Fruit fly (Drosophila melanogaster): ENCODE measurements around the gene CG5968.

CG5968 gene

dm6 chr2L:16549859-16550258, at the start of gene CG5968:
Gene CG5968 (minus strand): TSS chr2L:16549959.
- TF ChIP-seq Dll (optimal IDR thresholded peaks at IDR 0.05) (no peak), EcR (GFP tag; optimal IDR thresholded peaks at IDR 0.05) (no peak), CG8478 (optimal IDR thresholded peaks at IDR 0.05) (no peak), usp (GFP tag; optimal IDR thresholded peaks at IDR 0.05) (no peak), psq (optimal IDR thresholded peaks at IDR 0.05) (no peak), pan (optimal IDR thresholded peaks at IDR 0.05) (no peak)

DNA sequence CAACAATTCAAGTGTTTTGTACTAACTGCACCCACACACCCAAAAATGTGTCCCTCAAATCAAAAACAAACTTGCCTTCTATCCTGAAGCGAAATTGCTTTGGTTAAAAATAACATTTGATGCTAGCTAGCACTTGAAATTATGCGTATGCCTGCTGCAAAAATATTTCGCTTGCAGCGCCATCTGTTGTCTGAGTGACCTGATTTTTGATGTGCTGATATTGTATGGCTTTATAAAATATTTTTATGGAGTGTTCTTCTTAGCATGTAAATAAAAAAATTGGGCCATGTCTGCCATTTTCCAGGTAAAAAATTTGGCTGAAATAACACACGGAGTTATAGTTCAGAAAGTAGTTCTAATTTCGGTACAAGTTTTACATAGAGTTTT, 49.0 kb upstream of the CG5968 start:
- TF ChIP-seq EcR (GFP tag; optimal IDR thresholded peaks at IDR 0.05) (no peak), pan (optimal IDR thresholded peaks at IDR 0.05) (no peak)

dm6 chr2L:16597798-16598737, 48.3 kb upstream of the CG5968 start:
- TF ChIP-seq psq (optimal IDR thresholded peaks at IDR 0.05) (no peak), CG8478 (optimal IDR thresholded peaks at IDR 0.05) (no peak), Dll (optimal IDR thresholded peaks at IDR 0.05) (no peak), pan (optimal IDR thresholded peaks at IDR 0.05) (no peak), EcR (GFP tag; optimal IDR thresholded peaks at IDR 0.05) (no peak), usp (GFP tag; optimal IDR thresholded peaks at IDR 0.05) (no peak)

DNA sequence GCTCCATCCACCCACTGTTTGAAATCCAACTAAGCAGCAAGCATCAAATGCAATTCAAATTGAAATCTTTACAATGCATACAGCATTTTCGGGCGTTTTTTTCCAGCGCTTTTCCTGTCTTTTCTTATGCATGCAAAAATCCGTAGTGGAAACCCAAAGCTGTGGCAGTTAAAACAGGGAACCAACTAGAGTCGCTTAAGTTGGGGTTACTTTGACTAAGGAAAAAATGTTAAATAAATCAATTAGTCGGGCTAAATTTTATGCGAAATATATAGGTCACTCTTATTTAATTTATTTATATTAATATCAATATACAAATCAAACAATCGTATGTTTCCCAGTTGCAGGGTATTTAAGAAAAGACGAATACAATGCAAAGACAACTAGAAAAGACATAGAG, 46.2 kb upstream of the CG5968 start:
- TF ChIP-seq pan (optimal IDR thresholded peaks at IDR 0.05) (no peak), Dll (optimal IDR thresholded peaks at IDR 0.05) (no peak), EcR (GFP tag; optimal IDR thresholded peaks at IDR 0.05) (no peak)

DNA sequence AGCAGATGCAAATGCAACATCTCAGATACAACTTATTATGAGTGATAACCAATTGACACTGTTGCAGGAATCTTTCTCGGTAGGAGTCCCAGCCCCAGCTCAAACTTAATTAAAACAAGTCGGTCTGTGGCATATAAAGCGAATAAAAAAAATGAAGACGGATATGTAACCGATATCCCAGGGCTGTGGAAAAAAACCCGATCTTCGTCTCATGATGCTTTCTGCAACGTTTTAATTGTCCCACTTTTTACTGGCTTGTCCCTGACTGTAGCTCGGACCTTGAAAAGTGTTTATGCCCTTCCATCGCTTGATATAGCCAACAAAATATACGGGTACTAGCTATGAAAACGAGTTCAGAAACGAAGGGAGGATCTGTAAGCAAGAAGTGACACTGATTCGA, 44.9 kb upstream of the CG5968 start:
- no peak for TF ChIP-seq psq (optimal IDR thresholded peaks at IDR 0.05)
- no peak for TF ChIP-seq usp (GFP tag; optimal IDR thresholded peaks at IDR 0.05)
- no peak for TF ChIP-seq Dll (optimal IDR thresholded peaks at IDR 0.05)
- TF ChIP-seq EcR (GFP tag; optimal IDR thresholded peaks at IDR 0.05): no peak
- no peak for TF ChIP-seq pan (optimal IDR thresholded peaks at IDR 0.05)

DNA sequence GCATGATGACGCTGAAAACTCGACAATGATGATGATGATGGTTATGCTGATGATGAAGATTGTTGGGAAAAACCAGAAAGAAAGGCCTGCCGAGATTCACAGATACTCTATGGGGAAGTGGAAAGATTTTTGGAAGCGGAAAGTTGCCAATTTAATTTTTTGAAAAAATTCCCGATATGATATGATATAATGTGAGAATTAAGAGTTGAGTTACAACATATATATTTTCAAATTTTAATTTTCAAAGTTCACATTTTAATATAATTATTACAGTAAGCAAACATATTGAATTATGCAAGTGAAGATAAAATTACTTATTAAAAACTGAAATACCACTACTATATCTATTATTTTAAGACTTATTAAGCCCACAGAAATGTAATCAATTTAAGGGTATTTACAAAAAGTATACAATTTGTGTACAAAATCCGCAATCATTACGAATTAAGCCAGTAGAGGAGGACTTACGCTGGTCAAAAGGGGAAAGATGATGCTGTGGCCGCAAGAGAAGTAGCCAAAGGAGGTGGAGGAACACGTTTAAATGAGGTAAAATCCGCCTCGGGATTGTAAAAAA, 44.2 kb upstream of the CG5968 start:
- no peak for TF ChIP-seq CG8478 (optimal IDR thresholded peaks at IDR 0.05)
- TF ChIP-seq psq (optimal IDR thresholded peaks at IDR 0.05): no peak
- no peak for TF ChIP-seq usp (GFP tag; optimal IDR thresholded peaks at IDR 0.05)
- TF ChIP-seq pan (optimal IDR thresholded peaks at IDR 0.05): no peak
- no peak for TF ChIP-seq EcR (GFP tag; optimal IDR thresholded peaks at IDR 0.05)
- TF ChIP-seq Dll (optimal IDR thresholded peaks at IDR 0.05): no peak

dm6 chr2L:16591934-16592333, 42.2 kb upstream of the CG5968 start:
- TF ChIP-seq pan (optimal IDR thresholded peaks at IDR 0.05) (no peak), CG8478 (optimal IDR thresholded peaks at IDR 0.05) (no peak), Dll (optimal IDR thresholded peaks at IDR 0.05) (no peak), usp (GFP tag; optimal IDR thresholded peaks at IDR 0.05) (no peak), psq (optimal IDR thresholded peaks at IDR 0.05) (no peak), EcR (GFP tag; optimal IDR thresholded peaks at IDR 0.05) (no peak)

dm6 chr2L:16591480-16591879, 41.7 kb upstream of the CG5968 start:
- no peak for TF ChIP-seq psq (optimal IDR thresholded peaks at IDR 0.05)
- TF ChIP-seq Dll (optimal IDR thresholded peaks at IDR 0.05): no peak
- no peak for TF ChIP-seq CG8478 (optimal IDR thresholded peaks at IDR 0.05)
- no peak for TF ChIP-seq EcR (GFP tag; optimal IDR thresholded peaks at IDR 0.05)
- no peak for TF ChIP-seq usp (GFP tag; optimal IDR thresholded peaks at IDR 0.05)
- TF ChIP-seq pan (optimal IDR thresholded peaks at IDR 0.05): no peak

DNA sequence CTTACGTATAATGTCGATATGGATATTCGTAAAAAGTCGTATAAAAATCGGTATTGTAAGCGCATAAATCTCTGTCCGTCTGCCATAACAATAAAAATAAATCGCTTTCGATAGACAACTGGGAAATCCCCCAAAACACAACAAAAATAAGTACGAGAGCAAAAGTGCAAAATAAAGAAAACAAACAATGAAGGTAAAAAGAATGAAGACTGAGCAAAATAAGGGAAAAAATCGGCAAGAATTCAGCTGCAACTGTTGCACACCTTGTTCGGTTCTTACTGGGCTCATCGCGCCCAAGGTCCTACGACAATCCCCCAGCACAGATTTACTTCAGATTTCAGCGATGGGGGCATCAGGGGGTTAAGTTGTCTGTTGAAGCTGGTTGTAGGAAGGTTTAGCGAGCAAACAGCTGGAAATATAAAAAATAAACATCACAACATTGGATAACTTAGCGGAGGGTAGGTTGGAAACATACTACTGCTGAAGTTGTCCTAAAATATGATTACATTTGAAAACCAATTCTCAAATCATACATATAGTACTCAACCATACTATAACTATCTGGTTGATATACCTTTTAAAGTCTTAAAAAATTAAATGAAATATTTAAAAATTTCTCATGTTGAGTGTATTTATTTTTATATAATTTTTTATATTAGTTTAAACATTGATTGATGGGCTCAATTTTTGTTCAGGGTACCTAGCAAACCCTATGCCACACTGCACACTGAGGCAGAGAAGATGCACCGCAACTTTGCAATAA, 40.8 kb upstream of the CG5968 start:
- TF ChIP-seq usp (GFP tag; optimal IDR thresholded peaks at IDR 0.05): no peak
- no peak for TF ChIP-seq Dll (optimal IDR thresholded peaks at IDR 0.05)
- no peak for TF ChIP-seq EcR (GFP tag; optimal IDR thresholded peaks at IDR 0.05)
- no peak for TF ChIP-seq psq (optimal IDR thresholded peaks at IDR 0.05)
- TF ChIP-seq pan (optimal IDR thresholded peaks at IDR 0.05): no peak

- TF ChIP-seq psq (optimal IDR thresholded peaks at IDR 0.05) (no peak), EcR (GFP tag; optimal IDR thresholded peaks at IDR 0.05) (peak in 1 of 2 experiments; percentile 32)
Observed at dm6 chr2L:16588691-16589102, 38.9 kb upstream of the CG5968 start.

DNA sequence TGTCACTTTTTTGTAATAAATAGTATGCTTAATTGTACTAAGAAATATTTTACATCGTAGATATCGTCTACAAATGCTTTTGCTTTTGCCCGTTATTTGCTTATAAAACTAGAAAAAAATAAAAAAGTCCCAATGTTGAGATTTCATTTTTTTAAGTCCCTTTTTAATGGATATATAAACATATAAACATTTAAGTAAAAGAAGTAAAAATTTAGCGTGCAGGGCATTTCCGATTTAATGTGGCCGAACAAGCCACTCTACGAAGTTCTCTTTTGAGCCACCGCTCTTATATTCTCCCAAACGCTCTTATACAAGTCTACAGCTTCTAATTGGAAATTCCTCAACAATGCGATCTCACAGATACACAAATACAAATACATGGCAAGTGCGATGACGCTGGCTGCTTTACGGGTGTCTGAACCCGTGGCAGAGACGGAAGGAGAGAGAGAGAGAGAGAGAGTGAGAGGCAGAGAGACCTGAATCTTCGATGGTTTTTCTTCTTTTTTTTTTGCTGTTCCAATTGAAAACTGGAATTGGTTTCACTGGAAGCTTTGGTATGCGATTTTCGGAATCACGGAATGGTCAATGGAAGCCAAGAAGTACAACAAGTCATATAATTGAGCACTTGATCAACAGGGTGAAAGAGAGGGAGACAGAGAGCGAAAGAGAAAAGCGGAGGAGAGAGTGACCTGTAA, 38.0 kb upstream of the CG5968 start:
- no peak for TF ChIP-seq CG8478 (optimal IDR thresholded peaks at IDR 0.05)
- no peak for TF ChIP-seq pan (optimal IDR thresholded peaks at IDR 0.05)
- TF ChIP-seq usp (GFP tag; optimal IDR thresholded peaks at IDR 0.05): no peak
- TF ChIP-seq psq (optimal IDR thresholded peaks at IDR 0.05): no peak
- peak; percentile 67 to 87 for TF ChIP-seq EcR (GFP tag; optimal IDR thresholded peaks at IDR 0.05)
- TF ChIP-seq Dll (optimal IDR thresholded peaks at IDR 0.05): no peak

- TF ChIP-seq pan (optimal IDR thresholded peaks at IDR 0.05): no peak
- TF ChIP-seq psq (optimal IDR thresholded peaks at IDR 0.05): no peak
- TF ChIP-seq usp (GFP tag; optimal IDR thresholded peaks at IDR 0.05): no peak
- no peak for TF ChIP-seq Dll (optimal IDR thresholded peaks at IDR 0.05)
- no peak for TF ChIP-seq CG8478 (optimal IDR thresholded peaks at IDR 0.05)
- TF ChIP-seq EcR (GFP tag; optimal IDR thresholded peaks at IDR 0.05): no peak
Observed at dm6 chr2L:16582732-16583131, 33.0 kb upstream of the CG5968 start.
